Worm (Caenorhabditis elegans) whole organism, L4/young adult: Measurements from ENCODE around the gene prmt-5.

ENCODE experiments used
- W03F9.2 ChIP-seq: fragments of 150-350 bp; optimal IDR thresholded peaks from 2 replicates; lab custom pipeline; 2014; ENCODE audit warnings: missing biosample characterization, missing genetic modification characterization
- him-1 ChIP-seq: sonication (generic microtip); optimal IDR thresholded peaks from 2 replicates; lab custom pipeline; 2016; ENCODE audit warnings: missing genotype, missing genetic modification reagents, missing genetic modification characterization, missing compliant biosample characterization

DNA sequence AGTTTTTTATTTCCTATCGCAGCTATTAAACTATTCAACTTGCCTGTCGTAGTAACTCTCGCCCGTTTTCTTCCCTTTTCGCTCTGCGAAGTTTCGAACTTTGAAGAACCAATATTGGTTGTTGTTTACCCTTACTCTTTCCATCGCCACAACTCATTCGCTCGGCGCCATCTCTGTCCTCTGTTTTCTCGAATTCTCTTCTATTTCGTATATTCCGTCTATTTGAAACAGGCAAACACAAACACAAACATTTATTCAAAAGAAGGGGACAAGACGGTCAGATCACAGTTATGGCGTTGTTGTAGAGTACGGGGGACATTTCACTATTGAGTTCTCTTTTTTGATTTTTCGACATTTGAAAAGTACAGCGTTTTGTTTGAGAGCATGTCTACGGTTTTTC, 7.6 kb upstream of the prmt-5 start:
- TF ChIP-seq W03F9.2 (tag; lab: Kevin White, UChicago): no peak
- TF ChIP-seq him-1 (tag; lab: Kevin White, UChicago): no peak
